Fruit fly (Drosophila melanogaster) whole organism, pupa: ENCODE measurements around the gene elg1.

ENCODE experiments used
- CG10348 ChIP-seq: fragments of 200-800 bp; sonication (Bioruptor generic); IDR thresholded peaks from 2 replicates; pipeline ENCODE4 v1.3.6; 2022; ENCODE audit warnings: missing biosample characterization, missing genetic modification characterization
- CG12605 ChIP-seq: fragments of 200-800 bp; sonication (Bioruptor generic); IDR thresholded peaks from 2 replicates; pipeline ENCODE4 v1.3.6; 2022; ENCODE audit warnings: missing biosample characterization, missing genetic modification characterization
- CG13204 ChIP-seq: fragments of 200-800 bp; sonication (Bioruptor generic); optimal IDR thresholded peaks from 2 replicates; lab custom pipeline; 2018; ENCODE audit warnings: missing biosample characterization, mild to moderate bottlenecking, missing genetic modification characterization, moderate library complexity
- CG14655 ChIP-seq: fragments of 200-800 bp; sonication (Bioruptor generic); optimal IDR thresholded peaks from 3 replicates; lab custom pipeline; 2017; ENCODE audit warnings: mild to moderate bottlenecking, missing biosample characterization, missing genetic modification reagents, missing genetic modification characterization
- CG15710 ChIP-seq: fragments of 200-800 bp; sonication (Bioruptor generic); optimal IDR thresholded peaks from 2 replicates; lab custom pipeline; 2018; ENCODE audit warnings: missing biosample characterization, mild to moderate bottlenecking, missing genetic modification characterization, moderate library complexity
- CG17806 ChIP-seq: fragments of 200-800 bp; sonication (Bioruptor generic); optimal IDR thresholded peaks from 2 replicates; lab custom pipeline; 2018; ENCODE audit warnings: missing biosample characterization, mild to moderate bottlenecking, missing genetic modification characterization, moderate library complexity
- CG32121 ChIP-seq: fragments of 200-800 bp; sonication (Bioruptor generic); IDR thresholded peaks from 2 replicates; pipeline ENCODE4 v1.3.6; 2022; ENCODE audit warnings: missing biosample characterization, missing genetic modification characterization
- CG34367 ChIP-seq: fragments of 200-800 bp; sonication (Bioruptor generic); optimal IDR thresholded peaks from 2 replicates; lab custom pipeline; 2018; ENCODE audit warnings: missing biosample characterization, mild to moderate bottlenecking, missing genetic modification characterization
- CG4496 ChIP-seq: fragments of 200-800 bp; sonication (Bioruptor generic); IDR thresholded peaks from 3 replicates; pipeline ENCODE4 v1.3.6; 2022; ENCODE audit warnings: missing biosample characterization, missing genetic modification characterization
- CG8159 ChIP-seq: fragments of 200-800 bp; sonication (Bioruptor generic); optimal IDR thresholded peaks from 3 replicates; lab custom pipeline; 2018; ENCODE audit warnings: missing biosample characterization, mild to moderate bottlenecking, missing genetic modification characterization, moderate library complexity
- CG8301 ChIP-seq: fragments of 200-800 bp; sonication (Bioruptor generic); optimal IDR thresholded peaks from 2 replicates; lab custom pipeline; 2018; ENCODE audit warnings: missing biosample characterization, mild to moderate bottlenecking, missing genetic modification characterization
- CG9948 ChIP-seq: fragments of 200-800 bp; sonication (Bioruptor generic); optimal IDR thresholded peaks from 2 replicates; lab custom pipeline; 2018; ENCODE audit warnings: missing biosample characterization, mild to moderate bottlenecking, missing genetic modification characterization, moderate library complexity
- D1 ChIP-seq: fragments of 200-800 bp; sonication (Bioruptor generic); optimal IDR thresholded peaks from 2 replicates; lab custom pipeline; 2018; ENCODE audit warnings: missing biosample characterization, mild to moderate bottlenecking, missing genetic modification characterization, moderate library complexity
- EcR ChIP-seq: fragments of 200-800 bp; sonication (Bioruptor generic); optimal IDR thresholded peaks from 3 replicates; lab custom pipeline; 2019; ENCODE audit warnings: missing biosample characterization, missing genetic modification characterization, mild to moderate bottlenecking, moderate library complexity, missing genetic modification reagents
- Ets98B ChIP-seq: fragments of 200-800 bp; sonication (Bioruptor generic); IDR thresholded peaks from 2 replicates; pipeline ENCODE4 v1.3.6; 2022; ENCODE audit warnings: missing biosample characterization, missing genetic modification characterization
- Pif1A ChIP-seq: fragments of 200-800 bp; sonication (Bioruptor generic); optimal IDR thresholded peaks from 3 replicates; lab custom pipeline; 2016; ENCODE audit warnings: missing biosample characterization, missing genetic modification characterization
- Pif1B ChIP-seq: fragments of 200-800 bp; sonication (Bioruptor generic); optimal IDR thresholded peaks from 3 replicates; lab custom pipeline; 2016; ENCODE audit warnings: missing biosample characterization, missing genetic modification characterization
- Snoo ChIP-seq: fragments of 200-800 bp; sonication (Bioruptor generic); optimal IDR thresholded peaks from 3 replicates; lab custom pipeline; 2017; ENCODE audit warnings: missing biosample characterization, mild to moderate bottlenecking, missing genetic modification characterization, inconsistent platforms
- fd96Ca ChIP-seq: fragments of 200-800 bp; sonication (Bioruptor generic); IDR thresholded peaks from 3 replicates; pipeline ENCODE4 v1.3.6; 2022; ENCODE audit warnings: missing biosample characterization, missing genetic modification characterization
- gl ChIP-seq: fragments of 200-800 bp; sonication (Bioruptor generic); optimal IDR thresholded peaks from 2 replicates; lab custom pipeline; 2018; ENCODE audit warnings: missing biosample characterization, mild to moderate bottlenecking, missing genetic modification characterization
- rn ChIP-seq: fragments of 200-800 bp; sonication (Bioruptor generic); IDR thresholded peaks from 2 replicates; pipeline ENCODE4 v1.3.6; 2022; ENCODE audit warnings: missing biosample characterization, missing genetic modification characterization

Gene elg1

dm6 chr3L:16177309-16177708, 45.5 kb downstream of the elg1 start:
- TF ChIP-seq CG8301 (tag; lab: Kevin White, UChicago): no peak
- no peak for TF ChIP-seq gl (tag; lab: Kevin White, UChicago)
- TF ChIP-seq EcR (GFP tag; lab: Kevin White, UChicago): no peak
- TF ChIP-seq CG4496 (GFP tag; lab: Robert Waterston, UW): peak; percentile 46; the same call in 1 of the 3 replicates
- peak; percentile 35 for TF ChIP-seq CG17806
- TF ChIP-seq CG12605 (GFP tag; lab: Robert Waterston, UW): no peak
- TF ChIP-seq CG34367: peak; percentile 4
- no peak for TF ChIP-seq D1 (tag; lab: Kevin White, UChicago)
- TF ChIP-seq Ets98B (GFP tag; lab: Robert Waterston, UW): no peak
- no peak for TF ChIP-seq fd96Ca (GFP tag; lab: Robert Waterston, UW)
- peak; percentile 5 for TF ChIP-seq CG14655 (GFP tag; lab: Kevin White, UChicago)
- peak; percentile 8 for TF ChIP-seq Pif1B (GFP tag; lab: Kevin White, UChicago)
- TF ChIP-seq CG15710: peak; percentile 52
- peak; percentile 44 for TF ChIP-seq Snoo (tag; lab: Kevin White, UChicago)
- peak; percentile 61 for TF ChIP-seq CG13204
- TF ChIP-seq CG10348 (GFP tag; lab: Robert Waterston, UW): no peak
- no peak for TF ChIP-seq rn (GFP tag; lab: Robert Waterston, UW)
- peak; percentile 50 for TF ChIP-seq CG8159 (tag; lab: Kevin White, UChicago)
- no peak for TF ChIP-seq Pif1A (GFP tag; lab: Kevin White, UChicago)
- TF ChIP-seq CG32121 (GFP tag; lab: Robert Waterston, UW): no peak
- peak; percentile 16 for TF ChIP-seq CG9948 (tag; lab: Kevin White, UChicago)
- TF ChIP-seq, all 21 proteins: peak for 10

DNA sequence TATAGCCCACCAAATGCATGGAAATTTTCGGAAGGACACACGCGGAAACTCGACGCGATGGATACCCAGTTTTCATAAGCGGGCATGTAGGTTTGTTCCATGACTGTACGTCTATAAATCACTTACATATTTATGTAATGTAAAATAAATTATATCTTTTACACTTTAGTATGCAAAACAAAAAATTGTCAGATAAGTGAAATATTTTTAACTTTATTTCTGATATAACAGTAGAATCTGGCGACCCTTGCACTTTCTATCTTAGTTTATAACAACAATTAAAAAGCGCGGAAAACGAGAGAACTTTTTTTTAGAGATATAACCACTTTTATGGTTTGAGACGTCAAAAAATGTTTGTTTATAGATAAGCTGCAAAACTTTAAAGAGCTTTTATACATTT, 45.9 kb downstream of the elg1 start:
- TF ChIP-seq CG32121 (GFP tag; lab: Robert Waterston, UW): no peak
- TF ChIP-seq Pif1B (GFP tag; lab: Kevin White, UChicago): no peak
- no peak for TF ChIP-seq Snoo (tag; lab: Kevin White, UChicago)
- TF ChIP-seq CG4496 (GFP tag; lab: Robert Waterston, UW): peak; percentile 3; the same call in 1 of the 3 replicates
- TF ChIP-seq EcR (GFP tag; lab: Kevin White, UChicago): no peak
- TF ChIP-seq Ets98B (GFP tag; lab: Robert Waterston, UW): no peak
- TF ChIP-seq Pif1A (GFP tag; lab: Kevin White, UChicago): no peak
- TF ChIP-seq CG13204: no peak
- TF ChIP-seq CG15710: no peak

DNA sequence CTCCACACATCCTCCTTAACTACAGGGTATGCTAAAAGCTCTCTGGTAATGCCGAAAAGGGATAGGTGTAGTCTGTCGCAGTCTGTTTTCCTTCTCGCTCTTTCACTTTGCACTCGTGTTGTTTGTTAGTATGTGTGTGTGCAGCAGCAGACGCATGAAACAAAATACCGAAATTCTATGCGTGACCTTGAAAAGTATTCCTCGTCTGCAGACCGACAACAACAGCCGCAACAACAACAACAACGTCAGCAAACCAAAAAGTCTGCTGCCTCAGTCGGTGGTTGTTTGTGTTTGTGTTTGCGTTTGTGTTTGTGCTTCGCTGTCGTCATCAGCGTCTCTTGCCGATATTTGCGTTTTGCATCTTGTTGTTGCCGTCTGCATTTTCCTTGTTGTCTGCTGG, 46.6 kb downstream of the elg1 start:
- TF ChIP-seq Pif1A (GFP tag; lab: Kevin White, UChicago) (peak; percentile 11), CG34367 (no peak), Snoo (tag; lab: Kevin White, UChicago) (peak; percentile 79), CG13204 (peak; percentile 84), CG8159 (tag; lab: Kevin White, UChicago) (no peak), CG32121 (GFP tag; lab: Robert Waterston, UW) (no peak), EcR (GFP tag; lab: Kevin White, UChicago) (peak; percentile 74)

- TF ChIP-seq Pif1A (GFP tag; lab: Kevin White, UChicago) (peak; percentile 57), CG9948 (tag; lab: Kevin White, UChicago) (peak; percentile 89), CG14655 (GFP tag; lab: Kevin White, UChicago) (peak; percentile 85), rn (GFP tag; lab: Robert Waterston, UW) (peak; percentile 41; the same call in 1 of the 2 replicates), CG34367 (peak; percentile 57), CG13204 (peak; percentile 92), Ets98B (GFP tag; lab: Robert Waterston, UW) (peak; percentile 73), CG4496 (GFP tag; lab: Robert Waterston, UW) (no peak; the same call in 2 of the 3 replicates), CG10348 (GFP tag; lab: Robert Waterston, UW) (no peak), CG12605 (GFP tag; lab: Robert Waterston, UW) (peak; percentile 41; the same call in 1 of the 2 replicates), gl (tag; lab: Kevin White, UChicago) (peak; percentile 55), Snoo (tag; lab: Kevin White, UChicago) (peak; percentile 88), fd96Ca (GFP tag; lab: Robert Waterston, UW) (peak; percentile 52; the same call in 1 of the 3 replicates), CG15710 (peak; percentile 75), CG8159 (tag; lab: Kevin White, UChicago) (peak; percentile 87), CG17806 (peak; percentile 87), EcR (GFP tag; lab: Kevin White, UChicago) (peak; percentile 15), CG8301 (tag; lab: Kevin White, UChicago) (peak; percentile 70), Pif1B (GFP tag; lab: Kevin White, UChicago) (peak; percentile 52), D1 (tag; lab: Kevin White, UChicago) (peak; percentile 94), CG32121 (GFP tag; lab: Robert Waterston, UW) (no peak; the same call in 1 of the 2 replicates)
Measured at dm6 chr3L:16181330-16181830, 49.6 kb downstream of the elg1 start.

DNA sequence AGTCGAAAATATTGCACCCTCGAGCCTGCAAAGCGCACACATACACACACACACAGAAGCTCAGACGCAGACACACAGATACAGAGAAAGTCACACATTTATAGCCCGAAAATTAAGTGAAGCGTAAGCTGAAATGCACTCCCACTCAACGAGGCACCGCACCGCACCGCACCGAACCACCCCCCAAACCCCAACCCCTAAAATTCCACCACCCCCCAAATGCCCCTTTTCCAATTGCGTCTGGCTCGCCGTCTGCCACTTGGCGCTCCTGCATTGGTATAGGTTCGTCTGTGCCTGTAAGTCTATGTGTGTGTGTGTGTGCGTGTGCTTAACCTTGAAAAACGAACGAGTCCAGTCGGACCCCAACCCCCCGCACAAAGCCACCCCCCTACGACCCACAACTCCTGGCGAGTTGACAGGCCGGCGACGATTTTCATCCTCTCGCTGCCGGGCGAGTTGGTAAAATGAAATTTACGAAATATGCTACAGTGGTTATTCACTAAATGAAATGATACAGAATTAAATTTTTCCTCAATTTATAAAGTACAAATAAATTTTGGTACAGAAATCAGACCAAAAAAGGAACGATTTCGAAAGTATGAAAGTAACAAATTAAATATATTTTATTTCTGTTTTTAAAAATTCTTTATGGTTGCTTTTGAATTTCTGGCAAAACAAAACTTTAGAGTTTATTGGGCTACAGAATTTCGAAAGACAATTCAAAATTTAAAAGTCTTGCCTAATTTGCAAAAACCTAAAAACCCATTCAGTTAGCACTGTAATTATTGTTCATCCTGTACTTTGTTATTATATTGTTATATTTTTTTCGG, 51.0 kb downstream of the elg1 start:
- TF ChIP-seq EcR (GFP tag; lab: Kevin White, UChicago) (no peak), CG13204 (peak; percentile 75), CG15710 (peak; percentile 19), rn (GFP tag; lab: Robert Waterston, UW) (no peak), Pif1A (GFP tag; lab: Kevin White, UChicago) (peak; percentile 40), CG8301 (tag; lab: Kevin White, UChicago) (no peak), CG17806 (peak; percentile 43), CG14655 (GFP tag; lab: Kevin White, UChicago) (no peak), CG8159 (tag; lab: Kevin White, UChicago) (peak; percentile 65), CG9948 (tag; lab: Kevin White, UChicago) (peak; percentile 51)
